Fruit fly (Drosophila melanogaster) whole organism, embryonic: ENCODE measurements around the gene MICU3.

Source experiments
- Bdp1 ChIP-seq: fragments of 200-800 bp; sonication (Bioruptor generic); optimal IDR thresholded peaks from 3 replicates; lab custom pipeline; 2016; ENCODE audit warnings: missing biosample characterization, missing genetic modification characterization
- CG10209 ChIP-seq: fragments of 200-800 bp; sonication (Bioruptor generic); optimal IDR thresholded peaks from 3 replicates; lab custom pipeline; 2017; ENCODE audit warnings: missing biosample characterization, mild to moderate bottlenecking, missing genetic modification characterization, missing genetic modification reagents
- CG10274 ChIP-seq: fragments of 200-800 bp; sonication (Bioruptor generic); optimal IDR thresholded peaks from 3 replicates; lab custom pipeline; 2017; ENCODE audit warnings: missing biosample characterization, mild to moderate bottlenecking, missing genetic modification characterization
- CG10321 ChIP-seq: fragments of 200-800 bp; sonication (Bioruptor generic); IDR thresholded peaks from 2 replicates; pipeline ENCODE4 v1.3.6; 2022; ENCODE audit warnings: missing biosample characterization, missing genetic modification characterization
- CG10565 ChIP-seq: fragments of 200-800 bp; sonication (Bioruptor generic); optimal IDR thresholded peaks from 3 replicates; lab custom pipeline; 2016; ENCODE audit warnings: missing biosample characterization, mild to moderate bottlenecking, missing genetic modification characterization
- CG12219 ChIP-seq: fragments of 200-800 bp; sonication (Bioruptor generic); optimal IDR thresholded peaks from 3 replicates; lab custom pipeline; 2018; ENCODE audit warnings: missing biosample characterization, mild to moderate bottlenecking, missing genetic modification characterization
- CG15269 ChIP-seq: fragments of 200-800 bp; sonication (Bioruptor generic); optimal IDR thresholded peaks from 2 replicates; lab custom pipeline; 2018; ENCODE audit warnings: missing biosample characterization, mild to moderate bottlenecking, missing genetic modification characterization, moderate library complexity
- CG1529 ChIP-seq: fragments of 200-800 bp; sonication (Bioruptor generic); optimal IDR thresholded peaks from 3 replicates; lab custom pipeline; 2018; ENCODE audit warnings: missing biosample characterization, missing genetic modification characterization
- CG1647 ChIP-seq: fragments of 200-800 bp; sonication (Bioruptor generic); optimal IDR thresholded peaks from 3 replicates; lab custom pipeline; 2016; ENCODE audit warnings: missing biosample characterization, missing genetic modification characterization
- CG2129 ChIP-seq: fragments of 200-800 bp; sonication (Bioruptor generic); IDR thresholded peaks from 2 replicates; pipeline ENCODE4 v1.3.6; 2022; ENCODE audit warnings: missing biosample characterization, missing genetic modification characterization; ENCODE audit not compliant: partially characterized antibody
- CG2875 ChIP-seq: fragments of 200-800 bp; sonication (Bioruptor generic); optimal IDR thresholded peaks from 2 replicates; lab custom pipeline; 2017; ENCODE audit warnings: missing biosample characterization, mild to moderate bottlenecking, missing genetic modification characterization, missing genetic modification reagents
- CG4328 ChIP-seq: fragments of 200-800 bp; sonication (Bioruptor generic); optimal IDR thresholded peaks from 3 replicates; lab custom pipeline; 2017; ENCODE audit warnings: missing biosample characterization, missing genetic modification reagents, missing genetic modification characterization
- CG4404 ChIP-seq: fragments of 200-800 bp; sonication (Bioruptor generic); IDR thresholded peaks from 2 replicates; pipeline ENCODE4 v1.3.6; 2022; ENCODE audit warnings: missing biosample characterization, missing genetic modification characterization
- CG6654 ChIP-seq: fragments of 200-800 bp; sonication (Bioruptor generic); optimal IDR thresholded peaks from 2 replicates; lab custom pipeline; 2017; ENCODE audit warnings: missing biosample characterization, mild to moderate bottlenecking, missing genetic modification characterization
- CG7786 ChIP-seq: fragments of 200-800 bp; sonication (Bioruptor generic); optimal IDR thresholded peaks from 2 replicates; lab custom pipeline; 2016; ENCODE audit warnings: missing biosample characterization, missing genetic modification characterization
- E2f2 ChIP-seq: fragments of 200-800 bp; sonication (Bioruptor generic); IDR thresholded peaks from 2 replicates; pipeline ENCODE4 v1.3.6; 2022; ENCODE audit warnings: missing biosample characterization, missing genetic modification characterization
- Eip74EF ChIP-seq, 2 experiments: fragments of 200-800 bp in 1 of 2; fragments of >200 bp in 1 of 2; sonication (Bioruptor generic) in 1 of 2; optimal IDR thresholded peaks; 2 replicates each; lab custom pipeline; 2017 to 2019; ENCODE audit warnings: missing biosample characterization in 2 of 2, missing genetic modification characterization in 2 of 2, mild to moderate bottlenecking in 1 of 2, moderate library complexity in 1 of 2
- Gug ChIP-seq: fragments of 200-800 bp; sonication (Bioruptor generic); IDR thresholded peaks from 4 replicates; pipeline ENCODE4 v1.3.6; 2022; ENCODE audit warnings: missing biosample characterization, missing genetic modification characterization
- H2.0 ChIP-seq: fragments of 200-800 bp; sonication (Bioruptor generic); IDR thresholded peaks from 2 replicates; pipeline ENCODE4 v1.3.6; 2022; ENCODE audit warnings: missing biosample characterization, missing genetic modification characterization
- HLH4C ChIP-seq: fragments of 200-800 bp; sonication (Bioruptor generic); IDR thresholded peaks from 3 replicates; pipeline ENCODE4 v1.3.6; 2022; ENCODE audit warnings: missing biosample characterization, missing genetic modification characterization; ENCODE audit not compliant: partially characterized antibody
- Hand ChIP-seq: fragments of 200-800 bp; sonication (Bioruptor generic); optimal IDR thresholded peaks from 2 replicates; lab custom pipeline; 2017; ENCODE audit warnings: mild to moderate bottlenecking, missing biosample characterization, missing genetic modification reagents, missing genetic modification characterization
- Hey ChIP-seq: fragments of 200-800 bp; sonication (Bioruptor generic); optimal IDR thresholded peaks from 3 replicates; lab custom pipeline; 2018; ENCODE audit warnings: missing biosample characterization, mild to moderate bottlenecking, missing genetic modification characterization
- Hr78 ChIP-seq, 2 experiments: fragments of 200-800 bp in 1 of 2; fragments of >200 bp in 1 of 2; sonication (Bioruptor generic) in 1 of 2; optimal IDR thresholded peaks; 2 replicates each; lab custom pipeline; 2017 to 2019; ENCODE audit warnings: missing biosample characterization in 2 of 2, missing genetic modification characterization in 2 of 2, mild to moderate bottlenecking in 1 of 2, moderate library complexity in 1 of 2
- Kr ChIP-seq: fragments of 200-800 bp; sonication (Bioruptor generic); optimal IDR thresholded peaks from 2 replicates; lab custom pipeline; 2017; ENCODE audit warnings: missing biosample characterization, mild to moderate bottlenecking, missing genetic modification characterization
- Lim3 ChIP-seq: fragments of 200-800 bp; sonication (Bioruptor generic); IDR thresholded peaks from 2 replicates; pipeline ENCODE4 v1.3.6; 2022; ENCODE audit warnings: missing biosample characterization, missing genetic modification characterization
- NK7.1 ChIP-seq: fragments of 200-800 bp; sonication (Bioruptor generic); optimal IDR thresholded peaks from 3 replicates; lab custom pipeline; 2016; ENCODE audit warnings: missing biosample characterization, missing genetic modification characterization
- Neu2 ChIP-seq: fragments of 200-800 bp; sonication (Bioruptor generic); optimal IDR thresholded peaks from 3 replicates; lab custom pipeline; 2016; ENCODE audit warnings: missing biosample characterization, missing genetic modification characterization, borderline replicate concordance
- Oli ChIP-seq: fragments of 200-800 bp; sonication (Bioruptor generic); optimal IDR thresholded peaks from 2 replicates; lab custom pipeline; 2018; ENCODE audit warnings: missing biosample characterization, mild to moderate bottlenecking, missing genetic modification characterization, moderate library complexity
- ab ChIP-seq: fragments of 200-800 bp; sonication (Bioruptor generic); optimal IDR thresholded peaks from 2 replicates; lab custom pipeline; 2016; ENCODE audit warnings: missing biosample characterization, missing genetic modification characterization
- abd-A ChIP-seq: fragments of 200-800 bp; sonication (Bioruptor generic); optimal IDR thresholded peaks from 3 replicates; lab custom pipeline; 2019; ENCODE audit warnings: missing biosample characterization, mild to moderate bottlenecking, missing genetic modification characterization, moderate library complexity
- amos ChIP-seq: fragments of 200-800 bp; sonication (Bioruptor generic); IDR thresholded peaks from 2 replicates; pipeline ENCODE4 v1.3.6; 2022; ENCODE audit warnings: missing biosample characterization, missing genetic modification characterization; ENCODE audit not compliant: partially characterized antibody
- az2 ChIP-seq: fragments of 200-800 bp; sonication (Bioruptor generic); optimal IDR thresholded peaks from 3 replicates; lab custom pipeline; 2016; ENCODE audit warnings: missing biosample characterization, missing genetic modification characterization
- da ChIP-seq: fragments of 200-800 bp; sonication (Bioruptor generic); optimal IDR thresholded peaks from 2 replicates; lab custom pipeline; 2016; ENCODE audit warnings: missing biosample characterization, missing genetic modification characterization
- dati ChIP-seq: fragments of 200-800 bp; sonication (Bioruptor generic); IDR thresholded peaks from 2 replicates; pipeline ENCODE4 v1.3.6; 2022; ENCODE audit warnings: missing biosample characterization, missing genetic modification characterization
- dysf ChIP-seq: fragments of 200-800 bp; sonication (Bioruptor generic); IDR thresholded peaks from 3 replicates; pipeline ENCODE4 v1.3.6; 2022; ENCODE audit warnings: missing biosample characterization, missing genetic modification characterization
- ewg ChIP-seq: fragments of 200-800 bp; sonication (Bioruptor generic); optimal IDR thresholded peaks from 3 replicates; lab custom pipeline; 2017; ENCODE audit warnings: mild to moderate bottlenecking, missing biosample characterization, missing genetic modification reagents, missing genetic modification characterization
- fru ChIP-seq: fragments of >200 bp; optimal IDR thresholded peaks from 2 replicates; lab custom pipeline; 2017
- gce ChIP-seq: fragments of 200-800 bp; sonication (Bioruptor generic); IDR thresholded peaks from 3 replicates; pipeline ENCODE4 v1.3.6; 2022; ENCODE audit warnings: missing biosample characterization, missing genetic modification characterization
- jing ChIP-seq: fragments of 200-800 bp; sonication (Bioruptor generic); optimal IDR thresholded peaks from 2 replicates; lab custom pipeline; 2018; ENCODE audit warnings: missing biosample characterization, mild to moderate bottlenecking, missing genetic modification characterization
- ken ChIP-seq: fragments of 200-800 bp; sonication (Bioruptor generic); IDR thresholded peaks from 3 replicates; pipeline ENCODE4 v1.3.6; 2022; ENCODE audit warnings: missing biosample characterization, missing genetic modification characterization
- klu ChIP-seq: fragments of 200-800 bp; sonication (Bioruptor generic); IDR thresholded peaks from 2 replicates; pipeline ENCODE4 v1.3.6; 2022; ENCODE audit warnings: missing biosample characterization, missing genetic modification characterization
- lab ChIP-seq: fragments of 200-800 bp; sonication (Bioruptor generic); optimal IDR thresholded peaks from 3 replicates; lab custom pipeline; 2017; ENCODE audit warnings: missing biosample characterization, missing genetic modification characterization, mild to moderate bottlenecking, moderate library complexity, missing genetic modification reagents
- nerfin-1 ChIP-seq: fragments of 200-800 bp; sonication (Bioruptor generic); optimal IDR thresholded peaks from 3 replicates; lab custom pipeline; 2019; ENCODE audit warnings: missing biosample characterization, mild to moderate bottlenecking, missing genetic modification characterization, moderate library complexity
- org-1 ChIP-seq: fragments of 200-800 bp; sonication (Bioruptor generic); optimal IDR thresholded peaks from 2 replicates; lab custom pipeline; 2017; ENCODE audit warnings: missing biosample characterization, missing genetic modification characterization
- pzg ChIP-seq: fragments of 200-800 bp; sonication (Bioruptor generic); optimal IDR thresholded peaks from 3 replicates; lab custom pipeline; 2018; ENCODE audit warnings: missing biosample characterization, mild to moderate bottlenecking, missing genetic modification characterization, moderate library complexity
- slbo ChIP-seq: fragments of 200-800 bp; sonication (Bioruptor generic); IDR thresholded peaks from 2 replicates; pipeline ENCODE4 v1.3.6; 2022; ENCODE audit warnings: missing biosample characterization, missing genetic modification characterization
- so ChIP-seq: fragments of 200-800 bp; sonication (Bioruptor generic); IDR thresholded peaks from 3 replicates; pipeline ENCODE4 v1.3.6; 2022; ENCODE audit warnings: missing biosample characterization, missing genetic modification characterization
- tll ChIP-seq, 2 experiments: fragments of 200-800 bp in 1 of 2; fragments of >200 bp in 1 of 2; sonication (Bioruptor generic) in 1 of 2; optimal IDR thresholded peaks; 2 replicates each; lab custom pipeline; 2017 to 2019; ENCODE audit warnings: missing biosample characterization in 2 of 2, missing genetic modification characterization in 2 of 2, mild to moderate bottlenecking in 1 of 2, moderate library complexity in 1 of 2

The MICU3 gene

DNA sequence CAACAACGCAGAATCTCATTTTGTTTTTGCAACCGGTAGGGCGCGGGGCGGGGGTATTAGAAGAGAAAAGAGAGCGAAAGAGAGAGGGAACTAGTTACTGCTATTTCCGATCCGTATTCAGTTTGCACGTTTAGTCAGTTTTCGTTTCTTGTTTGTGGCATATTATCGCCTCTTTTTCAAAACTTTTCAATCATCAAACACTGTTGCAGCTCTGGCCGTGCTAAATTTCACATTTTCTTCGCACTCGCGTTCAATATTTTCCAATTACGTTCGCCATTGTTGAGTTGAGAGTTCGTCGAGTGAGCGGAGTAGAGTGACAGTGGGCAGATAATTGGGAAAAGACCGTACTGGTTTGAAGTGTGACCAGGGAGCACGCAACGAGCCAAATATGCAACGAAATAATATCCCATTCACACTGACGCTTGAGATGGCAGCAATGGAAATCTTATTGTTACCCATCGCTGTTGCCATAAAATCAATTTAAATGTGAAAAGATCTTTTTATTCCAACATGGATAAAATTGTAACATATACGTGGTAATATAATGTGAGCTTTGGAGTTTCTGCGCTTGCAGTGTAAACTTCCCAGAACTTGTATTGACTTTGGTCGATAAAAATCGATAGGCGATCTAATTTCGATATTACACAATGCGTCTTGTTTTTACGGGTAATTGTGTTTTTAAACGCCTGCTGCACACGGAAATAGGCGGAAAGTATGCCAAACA is 14.0 kb downstream of the MICU3 start, which contains the start of the genes Ire1 and Mrm2 (continued):
- TF ChIP-seq CG2129 (GFP tag; lab: Robert Waterston, UW): peak; percentile 24; the same call in 1 of the 2 replicates
- no peak for TF ChIP-seq CG10274 (GFP tag; lab: Kevin White, UChicago)
- TF ChIP-seq Hand: no peak
- TF ChIP-seq jing: peak; percentile 59
- no peak for TF ChIP-seq Lim3
- no peak for TF ChIP-seq Neu2 (GFP tag; lab: Kevin White, UChicago)
- TF ChIP-seq amos (GFP tag; lab: Robert Waterston, UW): peak; percentile 59
- TF ChIP-seq abd-A: no peak
- peak; percentile 1 for TF ChIP-seq Kr (GFP tag; lab: Kevin White, UChicago)
- peak; percentile 62 for TF ChIP-seq NK7.1 (GFP tag; lab: Kevin White, UChicago)
- TF ChIP-seq so (GFP tag; lab: Robert Waterston, UW): no peak
- TF ChIP-seq ab: peak; percentile 87
- TF ChIP-seq tll (GFP tag; optimal IDR thresholded peaks at IDR 0.05; lab: Kevin White, UChicago): peak; percentile 75 to 95
- TF ChIP-seq slbo (GFP tag; lab: Robert Waterston, UW): peak; percentile 93
- peak; percentile 80 for TF ChIP-seq H2.0 (GFP tag; lab: Robert Waterston, UW)
- TF ChIP-seq CG10565 (GFP tag; lab: Kevin White, UChicago): no peak
- TF ChIP-seq Bdp1 (GFP tag; lab: Kevin White, UChicago): peak; percentile 75
- peak; percentile 79 for TF ChIP-seq ken
- TF ChIP-seq CG10321: no peak
- peak; percentile 95 for TF ChIP-seq pzg (GFP tag; lab: Kevin White, UChicago)
- peak; percentile 67 for TF ChIP-seq CG10209 (GFP tag; lab: Kevin White, UChicago)
- peak; percentile 63 for TF ChIP-seq Oli (tag; lab: Kevin White, UChicago)
- peak; percentile 79 for TF ChIP-seq CG15269
- TF ChIP-seq CG4328 (GFP tag; lab: Kevin White, UChicago): peak; percentile 67
- no peak for TF ChIP-seq fru
- no peak for TF ChIP-seq Hey (tag; lab: Kevin White, UChicago)
- peak in 1 of 2 experiments; percentile 98 for TF ChIP-seq Eip74EF (GFP tag; optimal IDR thresholded peaks at IDR 0.05; lab: Kevin White, UChicago)
- TF ChIP-seq gce (GFP tag; lab: Robert Waterston, UW): 0 out of 3 replicates have a peak, but pooled peaks have one; percentile 55
- TF ChIP-seq Hr78 (GFP tag; optimal IDR thresholded peaks at IDR 0.05; lab: Kevin White, UChicago): peak; percentile 1 to 72
- TF ChIP-seq CG1529: no peak

DNA sequence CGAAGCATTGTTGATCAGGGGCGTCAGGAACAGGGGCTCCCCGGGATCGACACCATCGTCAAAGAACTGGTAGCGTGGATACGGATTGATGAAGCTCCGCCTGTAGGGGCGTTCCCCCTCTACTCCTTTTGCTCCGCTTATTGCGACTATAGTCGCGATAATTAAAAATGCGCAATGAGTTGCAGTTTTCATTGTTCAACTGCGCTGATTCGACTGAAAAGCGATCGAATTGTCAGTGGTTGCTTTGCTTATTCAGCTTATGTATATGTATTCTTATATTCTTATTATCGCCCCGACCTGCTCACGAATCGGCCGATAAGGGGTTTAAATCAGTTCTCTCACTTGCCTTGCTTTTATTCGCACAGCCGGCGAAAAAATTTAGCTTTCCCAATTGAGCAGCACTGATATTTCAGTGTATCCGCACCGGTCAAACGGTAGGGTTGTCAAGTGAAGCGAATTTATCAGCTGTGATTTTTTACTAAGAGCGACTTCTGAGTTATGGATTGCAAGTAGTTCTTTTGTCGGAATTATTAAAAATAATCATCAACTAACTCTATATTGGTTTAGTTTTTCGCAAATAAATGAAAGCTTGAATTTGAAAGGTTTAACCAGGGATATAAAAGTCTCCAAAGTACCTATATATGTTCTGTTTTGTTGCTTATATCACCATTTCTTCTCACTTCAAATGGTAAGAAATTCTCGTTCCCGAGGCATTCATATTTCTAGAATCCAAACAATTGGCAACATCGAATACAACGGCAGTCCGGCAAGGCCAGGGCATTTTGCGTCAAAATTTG is 17.1 kb downstream of the MICU3 start, which contains the start of the genes CG4572 and CG4686:
TSS of gene CG4572 (minus strand) at position 415 of the 797 bp plus-strand sequence.
TSS of gene CG4686 (plus strand) at position 518 of the 797 bp plus-strand sequence.
- TF ChIP-seq CG7786 (GFP tag; lab: Kevin White, UChicago) (peak; percentile 71), dati (GFP tag; lab: Robert Waterston, UW) (peak; percentile 15; the same call in 1 of the 2 replicates), lab (GFP tag; lab: Kevin White, UChicago) (peak; percentile 80), CG6654 (GFP tag; lab: Kevin White, UChicago) (peak; percentile 18), da (GFP tag; lab: Kevin White, UChicago) (no peak), HLH4C (no peak), org-1 (GFP tag; lab: Kevin White, UChicago) (peak; percentile 39), CG1647 (GFP tag; lab: Kevin White, UChicago) (peak; percentile 85), CG4404 (GFP tag; lab: Robert Waterston, UW) (peak; percentile 83), CG2875 (GFP tag; lab: Kevin White, UChicago) (peak; percentile 7), ab (no peak), CG12219 (peak; percentile 42), az2 (GFP tag; lab: Kevin White, UChicago) (peak; percentile 64), E2f2 (GFP tag; lab: Robert Waterston, UW) (peak; percentile 55), dysf (GFP tag; lab: Robert Waterston, UW) (peak; percentile 92), ewg (GFP tag; lab: Kevin White, UChicago) (peak; percentile 53), Gug (peak; percentile 83; the same call in 3 of the 4 replicates), klu (peak; percentile 75; the same call in 1 of the 2 replicates), nerfin-1 (peak; percentile 85)
